ENCODE assay signal across 7 worm cellular contexts in the genomic region with DNA sequence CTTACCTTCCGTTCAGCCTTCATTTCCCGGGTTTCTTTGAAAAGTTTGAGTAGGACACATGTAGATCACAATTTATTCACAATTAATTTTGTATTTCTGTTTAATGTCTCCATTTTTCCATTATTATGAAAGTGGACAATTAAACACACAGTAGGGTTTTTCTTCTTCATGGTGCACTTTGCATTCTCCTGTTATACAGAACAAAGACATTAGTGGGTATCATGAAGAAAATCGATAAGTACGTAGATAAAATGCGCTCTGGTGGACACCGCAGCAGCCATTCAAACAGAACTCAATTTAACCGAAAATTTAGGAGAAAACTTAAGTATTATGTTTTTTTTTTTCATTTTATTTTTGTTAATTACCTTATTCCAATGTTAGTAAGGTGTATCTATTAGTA.
TF ChIP-seq lines count a peak whose summit lies in the region.

No protein-coding gene starts in this region.

TF ChIP-seq in whole organism, L1 larva, 84 proteins besides CTCF, POLR2A, EP300 and RAD21:
- TF ChIP-seq sox-4 (tag; optimal IDR thresholded peaks at IDR 0.05; lab: Kevin White, UChicago): no peak
- TF ChIP-seq efl-1 (optimal IDR thresholded peaks at IDR 0.05; lab: Kevin White, UChicago): peak in 1 of 2 experiments; percentile 8
- peak; percentile 24 to 30 for TF ChIP-seq efl-1 (GFP tag; optimal IDR thresholded peaks at IDR 0.05 in 1 of 2; lab: Kevin White, UChicago)
- TF ChIP-seq lin-14 (GFP tag; optimal IDR thresholded peaks at IDR 0.05; lab: Kevin White, UChicago): no peak
- peak in 1 of 3 experiments; percentile 22 for TF ChIP-seq dpl-1 (GFP tag; optimal IDR thresholded peaks at IDR 0.05; lab: Kevin White, UChicago)
- TF ChIP-seq lin-35 (GFP tag; optimal IDR thresholded peaks at IDR 0.05; lab: Kevin White, UChicago): peak in 1 of 2 experiments; percentile 14
- no peak for TF ChIP-seq Y116A8C.19 (tag; optimal IDR thresholded peaks at IDR 0.05; lab: Kevin White, UChicago; ENCODE audit: borderline replicate concordance)

TF ChIP-seq in whole organism, L2 larva, 48 proteins besides CTCF, POLR2A, EP300 and RAD21:
- TF ChIP-seq unc-55 (GFP tag; optimal IDR thresholded peaks at IDR 0.05; lab: Kevin White, UChicago): peak; percentile 29
- TF ChIP-seq sem-4 (tag; optimal IDR thresholded peaks at IDR 0.05; lab: Kevin White, UChicago): no peak
- TF ChIP-seq elt-1 (tag; optimal IDR thresholded peaks at IDR 0.05; lab: Kevin White, UChicago): no peak
- no peak for TF ChIP-seq nhr-6 (tag; optimal IDR thresholded peaks at IDR 0.05; lab: Kevin White, UChicago)
- no peak for TF ChIP-seq unc-39 (tag; optimal IDR thresholded peaks at IDR 0.05; lab: Kevin White, UChicago)
- TF ChIP-seq lin-39 (tag; optimal IDR thresholded peaks at IDR 0.05; lab: Kevin White, UChicago): no peak
- TF ChIP-seq C34F6.9 (tag; optimal IDR thresholded peaks at IDR 0.05; lab: Kevin White, UChicago): peak; percentile 1

TF ChIP-seq in whole organism, L3 larva, 47 proteins besides CTCF, POLR2A, EP300 and RAD21:
- peak; percentile 44 for TF ChIP-seq ceh-28 (tag; optimal IDR thresholded peaks at IDR 0.05; lab: Kevin White, UChicago)
- no peak for TF ChIP-seq mml-1 (tag; optimal IDR thresholded peaks at IDR 0.05; lab: Kevin White, UChicago)
- TF ChIP-seq nfya-1 (tag; optimal IDR thresholded peaks at IDR 0.05; lab: Kevin White, UChicago; ENCODE audit: insufficient read depth): peak; percentile 7
TF ChIP-seq in whole organism, L3 larva: peak in this region for 2.

TF ChIP-seq in whole organism, L4 larva, 104 proteins besides CTCF, POLR2A, EP300 and RAD21:
- TF ChIP-seq skn-1 (tag; optimal IDR thresholded peaks at IDR 0.05; lab: Kevin White, UChicago) (no peak), ceh-28 (tag; optimal IDR thresholded peaks at IDR 0.05; lab: Kevin White, UChicago) (peak; percentile 0), aha-1 (tag; lab: Kevin White, UChicago) (peak; percentile 61)

TF ChIP-seq in whole organism, late embryonic, 69 proteins besides CTCF, POLR2A, EP300 and RAD21:
- TF ChIP-seq dve-1 (tag; optimal IDR thresholded peaks at IDR 0.05; lab: Kevin White, UChicago) (no peak), ceh-48 (tag; optimal IDR thresholded peaks at IDR 0.05; lab: Kevin White, UChicago) (peak; percentile 67), ref-2 (tag; optimal IDR thresholded peaks at IDR 0.05; lab: Kevin White, UChicago) (no peak), lin-11 (tag; optimal IDR thresholded peaks at IDR 0.05; lab: Kevin White, UChicago) (no peak), K09A11.1 (tag; optimal IDR thresholded peaks at IDR 0.05; lab: Kevin White, UChicago; ENCODE audit: insufficient read depth) (no peak), unc-42 (tag; optimal IDR thresholded peaks at IDR 0.05; lab: Kevin White, UChicago) (peak; percentile 45), K02D7.2 (tag; optimal IDR thresholded peaks at IDR 0.05; lab: Kevin White, UChicago) (no peak), nhr-11 (tag; optimal IDR thresholded peaks at IDR 0.05; lab: Kevin White, UChicago) (no peak), ceh-18 (tag; optimal IDR thresholded peaks at IDR 0.05; lab: Kevin White, UChicago) (no peak)

TF ChIP-seq in whole organism, midembryonic, 9 proteins besides CTCF, POLR2A, EP300 and RAD21:
- TF ChIP-seq tab-1 (GFP tag; IDR thresholded peaks at IDR 0.05; lab: Robert Waterston, UW) (no peak), T22C8.4 (GFP tag; IDR thresholded peaks at IDR 0.05; lab: Robert Waterston, UW) (peak; percentile 37; the same call in 1 of the 2 replicates)
TF ChIP-seq in whole organism, midembryonic: peak in this region for 1.

TF ChIP-seq in whole organism, mixed stage, embryonic, 35 proteins besides CTCF, POLR2A, EP300 and RAD21:
- TF ChIP-seq nhr-12 (tag; optimal IDR thresholded peaks at IDR 0.05; lab: Kevin White, UChicago): no peak
- TF ChIP-seq pha-4 (tag; optimal IDR thresholded peaks at IDR 0.05; lab: Kevin White, UChicago): no peak
- peak; percentile 42 for TF ChIP-seq ces-1 (GFP tag; optimal IDR thresholded peaks at IDR 0.05; lab: Kevin White, UChicago)
- TF ChIP-seq lin-32 (GFP tag; optimal IDR thresholded peaks at IDR 0.05; lab: Kevin White, UChicago): no peak
